Fruit fly (Drosophila melanogaster) whole organism, embryonic: Measurements from ENCODE around the gene ZnT86D.

Experiments used
- Aef1 ChIP-seq: fragments of 200-800 bp; sonication (Bioruptor generic); IDR thresholded peaks from 3 replicates; pipeline ENCODE4 v1.3.6; 2022; ENCODE audit warnings: missing biosample characterization, missing genetic modification characterization
- B-H2 ChIP-seq: fragments of 200-800 bp; sonication (Bioruptor generic); optimal IDR thresholded peaks from 2 replicates; lab custom pipeline; 2018; ENCODE audit warnings: missing biosample characterization, mild to moderate bottlenecking, missing genetic modification characterization
- BEAF-32 ChIP-seq: fragments of 200-800 bp; sonication (Bioruptor generic); optimal IDR thresholded peaks from 3 replicates; lab custom pipeline; 2017; ENCODE audit warnings: missing biosample characterization, missing genetic modification characterization, mild to moderate bottlenecking, moderate library complexity, missing genetic modification reagents
- Bdp1 ChIP-seq: fragments of 200-800 bp; sonication (Bioruptor generic); optimal IDR thresholded peaks from 3 replicates; lab custom pipeline; 2016; ENCODE audit warnings: missing biosample characterization, missing genetic modification characterization
- CG10462 ChIP-seq: fragments of 200-800 bp; sonication (Bioruptor generic); optimal IDR thresholded peaks from 2 replicates; lab custom pipeline; 2016; ENCODE audit warnings: missing biosample characterization, missing genetic modification characterization
- CG10543 ChIP-seq: fragments of 200-800 bp; sonication (Bioruptor generic); optimal IDR thresholded peaks from 3 replicates; lab custom pipeline; 2017; ENCODE audit warnings: missing biosample characterization, mild to moderate bottlenecking, missing genetic modification characterization, moderate library complexity
- CG13624 ChIP-seq: fragments of 200-800 bp; sonication (Bioruptor generic); optimal IDR thresholded peaks from 2 replicates; lab custom pipeline; 2016; ENCODE audit warnings: missing biosample characterization, missing genetic modification characterization
- CG13894 ChIP-seq: fragments of 200-800 bp; sonication (Bioruptor generic); optimal IDR thresholded peaks from 3 replicates; lab custom pipeline; 2018; ENCODE audit warnings: missing biosample characterization, mild to moderate bottlenecking, missing genetic modification characterization, moderate library complexity
- CG14710 ChIP-seq: fragments of 200-800 bp; sonication (Bioruptor generic); optimal IDR thresholded peaks from 3 replicates; lab custom pipeline; 2019; ENCODE audit warnings: missing biosample characterization, mild to moderate bottlenecking, missing genetic modification characterization, moderate library complexity
- CG14965 ChIP-seq: fragments of 200-800 bp; sonication (Bioruptor generic); optimal IDR thresholded peaks from 2 replicates; lab custom pipeline; 2016; ENCODE audit warnings: missing biosample characterization, missing genetic modification characterization, borderline replicate concordance
- CG1603 ChIP-seq: fragments of 200-800 bp; sonication (Bioruptor generic); optimal IDR thresholded peaks from 2 replicates; lab custom pipeline; 2019; ENCODE audit warnings: missing biosample characterization, mild to moderate bottlenecking, missing genetic modification characterization, moderate library complexity
- CG16779 ChIP-seq: fragments of 200-800 bp; sonication (Bioruptor generic); IDR thresholded peaks from 2 replicates; pipeline ENCODE4 v1.3.6; 2022; ENCODE audit warnings: missing biosample characterization, missing genetic modification characterization
- CG17328 ChIP-seq: fragments of 200-800 bp; sonication (Bioruptor generic); IDR thresholded peaks from 2 replicates; pipeline ENCODE4 v1.3.6; 2022; ENCODE audit warnings: missing biosample characterization, missing genetic modification characterization
- CG17385 ChIP-seq: fragments of 200-800 bp; sonication (Bioruptor generic); optimal IDR thresholded peaks from 3 replicates; lab custom pipeline; 2018; ENCODE audit warnings: missing biosample characterization, mild to moderate bottlenecking, missing genetic modification characterization
- CG30020 ChIP-seq: fragments of 200-800 bp; optimal IDR thresholded peaks from 2 replicates; lab custom pipeline; 2019; ENCODE audit warnings: missing biosample characterization, mild to moderate bottlenecking, missing genetic modification characterization, moderate library complexity
- CG31365 ChIP-seq: fragments of 200-800 bp; sonication (Bioruptor generic); optimal IDR thresholded peaks from 2 replicates; lab custom pipeline; 2018; ENCODE audit warnings: missing biosample characterization, mild to moderate bottlenecking, missing genetic modification characterization
- CG8281 ChIP-seq: fragments of 200-800 bp; sonication (Bioruptor generic); optimal IDR thresholded peaks from 2 replicates; lab custom pipeline; 2018; ENCODE audit warnings: missing biosample characterization, mild to moderate bottlenecking, missing genetic modification characterization, moderate library complexity
- CG8359 ChIP-seq: fragments of 200-800 bp; sonication (Bioruptor generic); optimal IDR thresholded peaks from 2 replicates; lab custom pipeline; 2017; ENCODE audit warnings: missing biosample characterization, mild to moderate bottlenecking, missing genetic modification characterization, borderline replicate concordance
- Camta ChIP-seq: fragments of 200-800 bp; sonication (Bioruptor generic); optimal IDR thresholded peaks from 2 replicates; lab custom pipeline; 2016; ENCODE audit warnings: missing biosample characterization, missing genetic modification characterization
- Fer2 ChIP-seq: fragments of 200-800 bp; sonication (Bioruptor generic); optimal IDR thresholded peaks from 2 replicates; lab custom pipeline; 2018; ENCODE audit warnings: missing biosample characterization, mild to moderate bottlenecking, missing genetic modification characterization, moderate library complexity
- Hey ChIP-seq: fragments of 200-800 bp; sonication (Bioruptor generic); optimal IDR thresholded peaks from 3 replicates; lab custom pipeline; 2018; ENCODE audit warnings: missing biosample characterization, mild to moderate bottlenecking, missing genetic modification characterization
- Kr ChIP-seq: fragments of 200-800 bp; sonication (Bioruptor generic); optimal IDR thresholded peaks from 2 replicates; lab custom pipeline; 2017; ENCODE audit warnings: missing biosample characterization, mild to moderate bottlenecking, missing genetic modification characterization
- Lhr ChIP-seq: fragments of 200-800 bp; sonication (Bioruptor generic); optimal IDR thresholded peaks from 3 replicates; lab custom pipeline; 2017; ENCODE audit warnings: mild to moderate bottlenecking, missing biosample characterization, missing genetic modification reagents, missing genetic modification characterization
- NC2α ChIP-seq: fragments of 200-800 bp; sonication (Bioruptor generic); optimal IDR thresholded peaks from 2 replicates; lab custom pipeline; 2016; ENCODE audit warnings: missing biosample characterization, missing genetic modification characterization
- Ptx1 ChIP-seq: fragments of 200-800 bp; sonication (Bioruptor generic); IDR thresholded peaks from 2 replicates; pipeline ENCODE4 v1.3.6; 2022; ENCODE audit warnings: missing biosample characterization, missing genetic modification characterization
- Spps ChIP-seq: fragments of 200-800 bp; sonication (Bioruptor generic); optimal IDR thresholded peaks from 2 replicates; lab custom pipeline; 2018; ENCODE audit warnings: missing biosample characterization, mild to moderate bottlenecking, missing genetic modification characterization
- TFAM ChIP-seq: fragments of 200-800 bp; sonication (Bioruptor generic); optimal IDR thresholded peaks from 2 replicates; lab custom pipeline; 2017; ENCODE audit warnings: missing biosample characterization, missing genetic modification characterization, inconsistent platforms
- Trl ChIP-seq, 3 experiments: fragments of >200 bp in 2 of 3; fragments of 200-800 bp in 1 of 3; sonication (Bioruptor generic) in 1 of 3; optimal IDR thresholded peaks; 2 replicates in 1 of 3; 3 replicates in 2 of 3; lab custom pipeline; 2016 to 2017; ENCODE audit warnings: missing biosample characterization in 1 of 3, missing genetic modification characterization in 1 of 3
- Xbp1 ChIP-seq: fragments of 200-800 bp; sonication (Bioruptor generic); optimal IDR thresholded peaks from 3 replicates; lab custom pipeline; 2016; ENCODE audit warnings: missing biosample characterization, mild to moderate bottlenecking, missing genetic modification characterization
- Xrp1 ChIP-seq: fragments of 200-800 bp; sonication (Bioruptor generic); IDR thresholded peaks from 2 replicates; pipeline ENCODE4 v1.3.6; 2022; ENCODE audit warnings: missing biosample characterization, missing genetic modification characterization
- abd-A ChIP-seq: fragments of 200-800 bp; sonication (Bioruptor generic); optimal IDR thresholded peaks from 3 replicates; lab custom pipeline; 2019; ENCODE audit warnings: missing biosample characterization, mild to moderate bottlenecking, missing genetic modification characterization, moderate library complexity
- ac ChIP-seq: fragments of 200-800 bp; sonication (Bioruptor generic); optimal IDR thresholded peaks from 3 replicates; lab custom pipeline; 2017; ENCODE audit warnings: missing biosample characterization, mild to moderate bottlenecking, missing genetic modification characterization
- ash1 ChIP-seq: fragments of 200-800 bp; sonication (Bioruptor generic); optimal IDR thresholded peaks from 2 replicates; lab custom pipeline; 2018; ENCODE audit warnings: missing biosample characterization, mild to moderate bottlenecking, missing genetic modification characterization
- bcd ChIP-seq: fragments of 200-800 bp; sonication (Bioruptor generic); optimal IDR thresholded peaks from 2 replicates; lab custom pipeline; 2017; ENCODE audit warnings: missing biosample characterization, mild to moderate bottlenecking, missing genetic modification characterization
- cato ChIP-seq: fragments of 200-800 bp; sonication (Bioruptor generic); optimal IDR thresholded peaks from 2 replicates; lab custom pipeline; 2016; ENCODE audit warnings: missing biosample characterization, missing genetic modification characterization, borderline replicate concordance
- corto ChIP-seq: fragments of 200-800 bp; sonication (Bioruptor generic); optimal IDR thresholded peaks from 2 replicates; lab custom pipeline; 2016; ENCODE audit warnings: missing biosample characterization, mild to moderate bottlenecking, missing genetic modification characterization, moderate library complexity
- dmrt99B ChIP-seq: fragments of 200-800 bp; sonication (Bioruptor generic); optimal IDR thresholded peaks from 2 replicates; lab custom pipeline; 2018; ENCODE audit warnings: missing biosample characterization, mild to moderate bottlenecking, missing genetic modification characterization, moderate library complexity
- gsb-n ChIP-seq: fragments of 200-800 bp; sonication (Bioruptor generic); optimal IDR thresholded peaks from 3 replicates; lab custom pipeline; 2018; ENCODE audit warnings: missing biosample characterization, mild to moderate bottlenecking, missing genetic modification characterization
- hbn ChIP-seq: fragments of 200-800 bp; sonication (Bioruptor generic); IDR thresholded peaks from 2 replicates; pipeline ENCODE4 v1.3.6; 2022; ENCODE audit warnings: missing biosample characterization, missing genetic modification characterization; ENCODE audit not compliant: partially characterized antibody
- hth ChIP-seq: fragments of >200 bp; optimal IDR thresholded peaks from 2 replicates; lab custom pipeline; 2017; ENCODE audit warnings: inconsistent platforms
- ken ChIP-seq: fragments of 200-800 bp; sonication (Bioruptor generic); IDR thresholded peaks from 3 replicates; pipeline ENCODE4 v1.3.6; 2022; ENCODE audit warnings: missing biosample characterization, missing genetic modification characterization
- lab ChIP-seq: fragments of 200-800 bp; sonication (Bioruptor generic); optimal IDR thresholded peaks from 3 replicates; lab custom pipeline; 2017; ENCODE audit warnings: missing biosample characterization, missing genetic modification characterization, mild to moderate bottlenecking, moderate library complexity, missing genetic modification reagents
- oc ChIP-seq: fragments of 200-800 bp; sonication (Bioruptor generic); optimal IDR thresholded peaks from 2 replicates; lab custom pipeline; 2018; ENCODE audit warnings: missing biosample characterization, mild to moderate bottlenecking, missing genetic modification characterization, moderate library complexity
- rib ChIP-seq: fragments of 200-800 bp; sonication (Bioruptor generic); IDR thresholded peaks from 2 replicates; pipeline ENCODE4 v1.3.6; 2022; ENCODE audit warnings: missing biosample characterization, missing genetic modification characterization
- shn ChIP-seq: fragments of 200-800 bp; sonication (Bioruptor generic); optimal IDR thresholded peaks from 3 replicates; lab custom pipeline; 2016; ENCODE audit warnings: missing biosample characterization, missing genetic modification characterization
- sqz ChIP-seq: fragments of 200-800 bp; sonication (Bioruptor generic); optimal IDR thresholded peaks from 3 replicates; lab custom pipeline; 2018; ENCODE audit warnings: missing biosample characterization, mild to moderate bottlenecking, missing genetic modification characterization
- stwl ChIP-seq: fragments of 200-800 bp; sonication (Bioruptor generic); optimal IDR thresholded peaks from 3 replicates; lab custom pipeline; 2018; ENCODE audit warnings: missing biosample characterization, mild to moderate bottlenecking, missing genetic modification characterization, moderate library complexity
- twi ChIP-seq: fragments of 200-800 bp; optimal IDR thresholded peaks from 2 replicates; lab custom pipeline; 2019; ENCODE audit warnings: missing biosample characterization, mild to moderate bottlenecking, missing genetic modification characterization, moderate library complexity
- unc-4 ChIP-seq: fragments of 200-800 bp; sonication (Bioruptor generic); IDR thresholded peaks from 2 replicates; pipeline ENCODE4 v1.3.6; 2022; ENCODE audit warnings: missing biosample characterization, missing genetic modification characterization; ENCODE audit not compliant: partially characterized antibody

The ZnT86D gene

DNA sequence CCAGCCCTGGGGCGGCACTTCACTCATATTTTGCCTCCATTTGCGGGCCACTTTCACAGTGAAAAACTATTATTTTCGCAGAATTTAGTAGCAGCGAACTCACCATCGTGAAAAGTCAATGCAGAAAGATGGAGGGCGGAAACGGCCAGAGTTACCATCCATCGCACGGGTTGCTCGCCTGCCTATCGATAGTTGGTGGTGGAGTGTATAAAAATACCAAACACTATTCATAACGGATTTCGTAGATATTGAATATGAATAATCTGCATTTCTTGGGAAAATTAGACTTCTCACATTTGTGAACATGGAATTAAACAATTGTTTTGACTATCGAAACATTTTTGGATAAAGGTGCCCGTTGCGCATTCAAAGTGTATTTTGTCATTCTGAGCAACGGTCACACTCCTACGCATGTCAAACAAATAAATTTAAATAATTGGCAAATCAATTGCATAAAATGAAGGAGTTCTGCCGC is 1.9 kb upstream of the ZnT86D start, which contains the start of the genes RpS25 and CG4820 (continued):
- TF ChIP-seq Bdp1 = peak; percentile 86
- peak; percentile 63 for TF ChIP-seq oc (tag; lab: Kevin White, UChicago)
- peak; percentile 66 for TF ChIP-seq CG14965 (GFP tag; lab: Kevin White, UChicago)
- peak; percentile 82 for TF ChIP-seq cato (GFP tag; lab: Kevin White, UChicago)
- no peak for TF ChIP-seq Trl (optimal IDR thresholded peaks at IDR 0.05; lab: Kevin White, UChicago)
- TF ChIP-seq Trl (GFP tag; optimal IDR thresholded peaks at IDR 0.05; lab: Kevin White, UChicago) = peak; percentile 96
- TF ChIP-seq CG13624 (GFP tag; lab: Kevin White, UChicago) = peak; percentile 96
- TF ChIP-seq ac (GFP tag; lab: Kevin White, UChicago) = peak; percentile 82
- TF ChIP-seq BEAF-32 = peak; percentile 96
- peak; percentile 84 for TF ChIP-seq twi (tag; lab: Kevin White, UChicago)
- TF ChIP-seq TFAM (GFP tag; lab: Kevin White, UChicago) = peak; percentile 73
- TF ChIP-seq corto (GFP tag; lab: Kevin White, UChicago) = no peak
- peak; percentile 94 for TF ChIP-seq Camta (GFP tag; lab: Kevin White, UChicago)
- peak; percentile 84 for TF ChIP-seq CG30020 (tag; lab: Kevin White, UChicago)
- TF ChIP-seq CG13894 (tag; lab: Kevin White, UChicago) = peak; percentile 83
- peak; percentile 90 for TF ChIP-seq Lhr
- TF ChIP-seq NC2α = peak; percentile 84
- peak; percentile 48; the same call in 1 of the 2 replicates for TF ChIP-seq Xrp1 (GFP tag; lab: Robert Waterston, UW)
- TF ChIP-seq lab (GFP tag; lab: Kevin White, UChicago) = peak; percentile 97
- peak; percentile 91 for TF ChIP-seq sqz (GFP tag; lab: Kevin White, UChicago)
- peak; percentile 83 for TF ChIP-seq hbn (GFP tag; lab: Robert Waterston, UW)
- TF ChIP-seq B-H2 = peak; percentile 94
- peak; percentile 89 for TF ChIP-seq CG17385
- TF ChIP-seq CG16779 (GFP tag; lab: Robert Waterston, UW) = peak; percentile 79
- TF ChIP-seq ken = peak; percentile 78
- peak; percentile 78 for TF ChIP-seq Spps
- TF ChIP-seq CG1603 (tag; lab: Kevin White, UChicago) = peak; percentile 97
- peak; percentile 82 for TF ChIP-seq dmrt99B (tag; lab: Kevin White, UChicago)
- TF ChIP-seq stwl (tag; lab: Kevin White, UChicago) = peak; percentile 88
- no peak for TF ChIP-seq abd-A (tag; lab: Kevin White, UChicago)
- TF ChIP-seq CG17328 (GFP tag; lab: Robert Waterston, UW) = peak; percentile 87
- TF ChIP-seq Aef1 (GFP tag; lab: Robert Waterston, UW) = peak; percentile 59; the same call in 2 of the 3 replicates
- peak; percentile 84 for TF ChIP-seq CG8359
- peak; percentile 93 for TF ChIP-seq unc-4
- peak; percentile 97 for TF ChIP-seq CG10543 (GFP tag; lab: Kevin White, UChicago)
- peak; percentile 67 for TF ChIP-seq rib (GFP tag; lab: Robert Waterston, UW)
- peak; percentile 89 for TF ChIP-seq Xbp1 (GFP tag; lab: Kevin White, UChicago)
- peak; percentile 76 for TF ChIP-seq CG10462
- peak; percentile 72 for TF ChIP-seq CG8281 (tag; lab: Kevin White, UChicago)
- peak; percentile 79 for TF ChIP-seq Ptx1
- peak; percentile 93 for TF ChIP-seq ash1 (GFP tag; lab: Kevin White, UChicago)
- TF ChIP-seq shn (GFP tag; lab: Kevin White, UChicago) = peak; percentile 94
- TF ChIP-seq Fer2 (tag; lab: Kevin White, UChicago) = peak; percentile 85
- no peak for TF ChIP-seq hth (lab: Kevin White, UChicago)
- peak; percentile 96 for TF ChIP-seq bcd (GFP tag; lab: Kevin White, UChicago)
- peak; percentile 86 for TF ChIP-seq CG31365 (tag; lab: Kevin White, UChicago)
- peak; percentile 87 for TF ChIP-seq gsb-n
- peak; percentile 85 for TF ChIP-seq Hey (tag; lab: Kevin White, UChicago)
- TF ChIP-seq Kr (GFP tag; lab: Kevin White, UChicago) = peak; percentile 72
- peak; percentile 96 for TF ChIP-seq CG14710 (tag; lab: Kevin White, UChicago)
